Worm (Caenorhabditis elegans): ENCODE results near the gene C08E3.13.
A peak's percentile ranks its signal among the peaks of the same experiment; 100 is the strongest.
"Not testable (repeated sequence)": the region's sequence is repeated elsewhere in the genome, so short reads cannot be mapped to it uniquely, and the experiment has no call there.

Gene C08E3.13

ce11 chrII:1627783-1628182 lies 4.3 kb downstream of the C08E3.13 start, which contains the start of gene C08E3.15:
C08E3.15 (minus strand) TSS chrII:1627883.
- TF ChIP-seq fkh-10 (GFP tag; optimal IDR thresholded peaks at IDR 0.05); ceh-82 (tag; optimal IDR thresholded peaks at IDR 0.05); lin-15B (tag; optimal IDR thresholded peaks at IDR 0.05): not testable (repeated sequence)

ce11 chrII:1625666-1626065 lies 6.5 kb downstream of the C08E3.13 start, which contains the start of gene C08E3.14:
C08E3.14 (plus strand) TSS chrII:1625966.
- TF ChIP-seq skn-1 (tag; optimal IDR thresholded peaks at IDR 0.05) (no peak), nhr-11 (tag; optimal IDR thresholded peaks at IDR 0.05) (no peak), sea-2 (GFP tag; optimal IDR thresholded peaks at IDR 0.05) (no peak), nhr-77 (tag; optimal IDR thresholded peaks at IDR 0.05) (no peak), fkh-2 (tag; optimal IDR thresholded peaks at IDR 0.05) (no peak), nhr-23 (tag; optimal IDR thresholded peaks at IDR 0.05) (no peak)

- TF ChIP-seq nhr-23 (tag; optimal IDR thresholded peaks at IDR 0.05) (no peak), sea-2 (GFP tag; optimal IDR thresholded peaks at IDR 0.05) (no peak), ztf-4 (tag; optimal IDR thresholded peaks at IDR 0.05) (no peak), zag-1 (tag; optimal IDR thresholded peaks at IDR 0.05) (no peak), pqm-1 (tag; optimal IDR thresholded peaks at IDR 0.05) (no peak), skn-1 (tag; optimal IDR thresholded peaks at IDR 0.05) (no peak), ceh-82 (tag; optimal IDR thresholded peaks at IDR 0.05) (no peak), jun-1 (tag; optimal IDR thresholded peaks at IDR 0.05) (no peak), nhr-77 (tag; optimal IDR thresholded peaks at IDR 0.05) (no peak), ceh-28 (tag; optimal IDR thresholded peaks at IDR 0.05) (no peak), nhr-25 (tag; optimal IDR thresholded peaks at IDR 0.05) (no peak), nhr-237 (tag; optimal IDR thresholded peaks at IDR 0.05) (no peak), elt-1 (tag; optimal IDR thresholded peaks at IDR 0.05) (no peak)
Observed at ce11 chrII:1624572-1624971, 7.5 kb downstream of the C08E3.13 start, which contains the start of gene fbxa-160. fbxa-160 (minus strand) TSS chrII:1624672.

ce11 chrII:1621795-1622194 lies 10.3 kb downstream of the C08E3.13 start:
- TF ChIP-seq elt-2 (tag; optimal IDR thresholded peaks at IDR 0.05): peak; percentile 93
- no peak for TF ChIP-seq lsy-12 (tag; optimal IDR thresholded peaks at IDR 0.05)
- peak; percentile 84 for TF ChIP-seq pqm-1 (tag; optimal IDR thresholded peaks at IDR 0.05)
- peak; percentile 65 for TF ChIP-seq pha-4 (tag; optimal IDR thresholded peaks at IDR 0.05)
- TF ChIP-seq jun-1 (tag; optimal IDR thresholded peaks at IDR 0.05): peak; percentile 67
- no peak for TF ChIP-seq unc-62 (GFP tag; optimal IDR thresholded peaks at IDR 0.05)

- TF ChIP-seq lsy-12 (tag; optimal IDR thresholded peaks at IDR 0.05): no peak
- no peak for TF ChIP-seq ceh-82 (tag; optimal IDR thresholded peaks at IDR 0.05)
- TF ChIP-seq nhr-43 (tag; optimal IDR thresholded peaks at IDR 0.05; ENCODE audit: poor library complexity, severe bottlenecking): no peak
- no peak for TF ChIP-seq nhr-25 (tag; optimal IDR thresholded peaks at IDR 0.05)
- no peak for TF ChIP-seq hmg-11 (tag; optimal IDR thresholded peaks at IDR 0.05)
- no peak for TF ChIP-seq mdl-1 (tag; optimal IDR thresholded peaks at IDR 0.05)
- TF ChIP-seq nhr-23 (tag; optimal IDR thresholded peaks at IDR 0.05): no peak
- no peak for TF ChIP-seq unc-39 (tag; optimal IDR thresholded peaks at IDR 0.05)
- TF ChIP-seq aly-2 (tag; optimal IDR thresholded peaks at IDR 0.05): no peak
- TF ChIP-seq nfya-1 (tag; optimal IDR thresholded peaks at IDR 0.05; ENCODE audit: insufficient read depth): no peak
- no peak for TF ChIP-seq R02D3.7 (tag; optimal IDR thresholded peaks at IDR 0.05)
- no peak for TF ChIP-seq snpc-4 (tag; optimal IDR thresholded peaks at IDR 0.05)
- TF ChIP-seq fkh-10 (GFP tag; optimal IDR thresholded peaks at IDR 0.05): no peak
- no peak for TF ChIP-seq fkh-2 (tag; optimal IDR thresholded peaks at IDR 0.05)
- TF ChIP-seq daf-12 (tag; optimal IDR thresholded peaks at IDR 0.05): no peak
Observed at ce11 chrII:1621180-1621579, 10.9 kb downstream of the C08E3.13 start, which contains the start of gene fbxa-158. fbxa-158 (minus strand) TSS chrII:1621280.

ce11 chrII:1618948-1619347 lies 13.2 kb downstream of the C08E3.13 start, which contains the start of gene fbxa-166:
fbxa-166 (minus strand) TSS chrII:1619048.
- TF ChIP-seq unc-62 (GFP tag; optimal IDR thresholded peaks at IDR 0.05) (no peak), pqm-1 (tag; optimal IDR thresholded peaks at IDR 0.05) (no peak), jun-1 (tag; optimal IDR thresholded peaks at IDR 0.05) (no peak), skn-1 (tag; optimal IDR thresholded peaks at IDR 0.05) (no peak), nhr-67 (tag; optimal IDR thresholded peaks at IDR 0.05) (no peak), ceh-28 (tag; optimal IDR thresholded peaks at IDR 0.05) (no peak), hmg-11 (tag; optimal IDR thresholded peaks at IDR 0.05) (no peak), daf-12 (tag; optimal IDR thresholded peaks at IDR 0.05) (no peak), ama-1 (optimal IDR thresholded peaks at IDR 0.05) (no peak), ceh-16 (tag; optimal IDR thresholded peaks at IDR 0.05) (no peak), ceh-9 (tag; optimal IDR thresholded peaks at IDR 0.05) (no peak), fkh-10 (GFP tag; optimal IDR thresholded peaks at IDR 0.05) (no peak), fkh-2 (tag; optimal IDR thresholded peaks at IDR 0.05) (no peak), nhr-237 (tag; optimal IDR thresholded peaks at IDR 0.05) (no peak), pha-4 (tag; optimal IDR thresholded peaks at IDR 0.05) (no peak), ztf-4 (tag; optimal IDR thresholded peaks at IDR 0.05) (no peak), nhr-11 (tag; optimal IDR thresholded peaks at IDR 0.05) (no peak), fos-1 (tag; optimal IDR thresholded peaks at IDR 0.05) (no peak), elt-1 (tag; optimal IDR thresholded peaks at IDR 0.05) (no peak)

Data from whole organism, L3 larva.